Worm (Caenorhabditis elegans): Measurements from ENCODE around the gene F53A9.7.

- no peak for TF ChIP-seq aly-2 (tag; optimal IDR thresholded peaks at IDR 0.05)
- TF ChIP-seq nhr-11 (tag; optimal IDR thresholded peaks at IDR 0.05) = no peak
These were observed 33.5 kb upstream of the F53A9.7 start for ce11 chrX:8750209-8750608.
